Worm (Caenorhabditis elegans) whole organism, L3 larva: Measurements from ENCODE around the gene EGAP2.1.

Source experiments
- egl-27 ChIP-seq: sonication (generic microtip); optimal IDR thresholded peaks from 4 replicates; lab custom pipeline; 2017; ENCODE audit warnings: missing biosample characterization, missing genetic modification reagents, missing genetic modification characterization
- egl-5 ChIP-seq: fragments of 150-350 bp; optimal IDR thresholded peaks from 2 replicates; lab custom pipeline; 2017; ENCODE audit warnings: missing biosample characterization, missing genetic modification reagents, missing genetic modification characterization, inconsistent platforms
- elt-1 ChIP-seq: fragments of 150-350 bp; optimal IDR thresholded peaks from 2 replicates; lab custom pipeline; 2014; ENCODE audit warnings: missing biosample characterization, missing genetic modification characterization
- elt-3 ChIP-seq, 3 experiments: fragments of 150-350 bp in 1 of 3; sonication (generic microtip) in 2 of 3; optimal IDR thresholded peaks; 2 replicates in 2 of 3; 4 replicates in 1 of 3; lab custom pipeline; 2014 to 2017; ENCODE audit warnings: missing biosample characterization in 3 of 3, missing genetic modification characterization in 3 of 3
- lin-39 ChIP-seq: fragments of 150-350 bp; optimal IDR thresholded peaks from 2 replicates; lab custom pipeline; 2018; ENCODE audit warnings: missing biosample characterization, missing genetic modification reagents, missing genetic modification characterization
- mdl-1 ChIP-seq: fragments of 150-350 bp; optimal IDR thresholded peaks from 2 replicates; lab custom pipeline; 2014; ENCODE audit warnings: missing biosample characterization, missing genetic modification characterization
- nhr-237 ChIP-seq: fragments of 150-350 bp; optimal IDR thresholded peaks from 2 replicates; lab custom pipeline; 2014; ENCODE audit warnings: missing biosample characterization, missing genetic modification characterization
- nhr-77 ChIP-seq: fragments of 150-350 bp; optimal IDR thresholded peaks from 2 replicates; lab custom pipeline; 2014; ENCODE audit warnings: missing biosample characterization, missing genetic modification characterization
- pha-4 ChIP-seq: fragments of 150-350 bp; optimal IDR thresholded peaks from 2 replicates; lab custom pipeline; 2014; ENCODE audit warnings: missing biosample characterization, missing genetic modification reagents, missing genetic modification characterization
- pqm-1 ChIP-seq: fragments of 150-350 bp; optimal IDR thresholded peaks from 2 replicates; lab custom pipeline; 2017; ENCODE audit warnings: missing biosample characterization, missing genetic modification characterization, inconsistent platforms
- unc-39 ChIP-seq: sonication (generic microtip); optimal IDR thresholded peaks from 4 replicates; lab custom pipeline; 2017; ENCODE audit warnings: missing biosample characterization, missing genetic modification characterization

- no peak for TF ChIP-seq nhr-237
- TF ChIP-seq elt-3 (tag; optimal IDR thresholded peaks at IDR 0.05; lab: Kevin White, UChicago), result no peak
- peak; percentile 25 for TF ChIP-seq pqm-1
- no peak for TF ChIP-seq elt-1 (tag; lab: Kevin White, UChicago)
- no peak for TF ChIP-seq mdl-1 (tag; lab: Kevin White, UChicago)
- peak; percentile 82 for TF ChIP-seq pha-4 (tag; lab: Kevin White, UChicago)
- TF ChIP-seq lin-39, result no peak
- TF ChIP-seq unc-39, result no peak
- no peak for TF ChIP-seq egl-5 (tag; lab: Kevin White, UChicago)
- no peak for TF ChIP-seq nhr-77 (tag; lab: Kevin White, UChicago)
- TF ChIP-seq egl-27 (tag; lab: Kevin White, UChicago), result no peak
These were observed 3.4 kb upstream of the EGAP2.1 start for ce11 chrII:5227768-5228167.
